Fruit fly (Drosophila melanogaster): ENCODE data around the gene Lasp.

DNA sequence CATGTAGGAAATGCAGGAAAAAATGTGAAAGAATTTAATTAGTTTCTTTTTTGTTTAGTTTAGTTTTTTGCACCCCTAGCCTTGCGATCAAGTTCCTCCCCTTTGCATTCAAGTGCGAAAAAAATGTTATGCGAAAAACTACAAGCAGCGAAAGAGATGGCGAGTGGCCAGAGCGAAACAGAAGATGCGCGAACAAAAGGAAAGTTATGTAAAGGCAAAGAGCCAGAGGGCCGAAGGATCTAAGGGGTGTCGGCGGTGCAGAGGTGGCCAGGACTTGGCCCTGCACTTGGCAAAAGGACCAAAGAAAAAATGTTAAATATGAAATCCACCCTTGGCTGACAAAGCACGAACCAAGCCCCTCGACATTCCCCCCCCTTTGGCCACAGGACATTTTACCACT lies 77.4 kb downstream of the Lasp start:
- TF ChIP-seq Myc (optimal IDR thresholded peaks at IDR 0.05) (no peak), psq (optimal IDR thresholded peaks at IDR 0.05) (no peak), h (optimal IDR thresholded peaks at IDR 0.05) (no peak), insv (optimal IDR thresholded peaks at IDR 0.05) (no peak)

Measured in Kc167 (cell line).